Worm (Caenorhabditis elegans) whole organism, midembryonic: ENCODE data around the gene Y97E10AR.6.

Experiments used
- cog-1 ChIP-seq: sonication (generic microtip); optimal IDR thresholded peaks from 2 replicates; lab custom pipeline; 2016; ENCODE audit warnings: missing genetic modification characterization, missing compliant biosample characterization
- tab-1 ChIP-seq: fragments of 200-800 bp; sonication (Bioruptor generic); IDR thresholded peaks from 2 replicates; pipeline ENCODE4 v1.3.6; 2022; ENCODE audit warnings: missing genetic modification characterization, missing compliant biosample characterization
- ztf-23 ChIP-seq: fragments of 200-800 bp; sonication (Bioruptor generic); IDR thresholded peaks from 2 replicates; pipeline ENCODE4 v1.3.6; 2022; ENCODE audit warnings: missing genetic modification reagents, missing genetic modification characterization, missing compliant biosample characterization

DNA sequence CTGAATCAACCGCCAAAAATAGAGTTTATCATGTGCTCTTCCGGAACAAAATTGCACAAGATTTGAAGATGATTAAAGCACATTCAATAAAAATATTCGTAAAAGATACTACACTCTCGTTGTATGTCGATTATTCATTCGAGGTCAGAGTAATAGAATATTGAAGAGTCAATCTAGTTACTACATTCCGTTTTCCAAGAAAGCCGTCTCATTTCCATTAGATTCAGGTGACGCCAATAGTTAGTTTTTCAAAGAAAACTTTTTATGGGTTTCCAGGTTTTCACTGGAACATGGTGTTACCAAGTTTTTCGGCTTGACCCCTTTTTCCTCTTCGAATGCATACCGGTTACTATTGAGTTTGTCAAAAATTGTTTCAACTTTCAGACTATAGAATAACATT is 43.2 kb downstream of the Y97E10AR.6 start:
- TF ChIP-seq tab-1 (no peak), ztf-23 (GFP tag; lab: Robert Waterston, UW) (no peak), cog-1 (tag; lab: Kevin White, UChicago) (no peak)
